Fruit fly (Drosophila melanogaster) whole organism, embryonic: Measurements from ENCODE around the gene GIIIspla2.

Source experiments
- B-H1 ChIP-seq: fragments of 200-800 bp; sonication (Bioruptor generic); IDR thresholded peaks from 3 replicates; pipeline ENCODE4 v1.3.6; 2022; ENCODE audit warnings: missing biosample characterization, missing genetic modification characterization
- CG10267 ChIP-seq: fragments of 200-800 bp; sonication (Bioruptor generic); optimal IDR thresholded peaks from 2 replicates; lab custom pipeline; 2018; ENCODE audit warnings: missing biosample characterization, mild to moderate bottlenecking, missing genetic modification characterization, moderate library complexity
- CG11398 ChIP-seq: fragments of 200-800 bp; sonication (Bioruptor generic); optimal IDR thresholded peaks from 2 replicates; lab custom pipeline; 2016; ENCODE audit warnings: missing biosample characterization, missing genetic modification characterization
- CG13287 ChIP-seq: fragments of 200-800 bp; sonication (Bioruptor generic); IDR thresholded peaks from 2 replicates; pipeline ENCODE4 v1.3.6; 2022; ENCODE audit warnings: missing biosample characterization, missing genetic modification characterization; ENCODE audit not compliant: partially characterized antibody
- CG14441 ChIP-seq: fragments of 200-800 bp; sonication (Bioruptor generic); IDR thresholded peaks from 2 replicates; pipeline ENCODE4 v1.3.6; 2022; ENCODE audit warnings: missing biosample characterization, missing genetic modification characterization
- CG16815 ChIP-seq: fragments of 200-800 bp; sonication (Bioruptor generic); optimal IDR thresholded peaks from 3 replicates; lab custom pipeline; 2017; ENCODE audit warnings: missing biosample characterization, mild to moderate bottlenecking, missing genetic modification characterization
- CG17359 ChIP-seq: fragments of 200-800 bp; sonication (Bioruptor generic); optimal IDR thresholded peaks from 3 replicates; lab custom pipeline; 2018; ENCODE audit warnings: missing biosample characterization, mild to moderate bottlenecking, missing genetic modification characterization, moderate library complexity
- CG17829 ChIP-seq: fragments of 200-800 bp; optimal IDR thresholded peaks from 2 replicates; lab custom pipeline; 2019; ENCODE audit warnings: missing biosample characterization, mild to moderate bottlenecking, missing genetic modification characterization, moderate library complexity
- CG2202 ChIP-seq: fragments of 200-800 bp; sonication (Bioruptor generic); optimal IDR thresholded peaks from 2 replicates; lab custom pipeline; 2018; ENCODE audit warnings: missing biosample characterization, mild to moderate bottlenecking, missing genetic modification characterization
- CG30403 ChIP-seq: fragments of 200-800 bp; sonication (Bioruptor generic); optimal IDR thresholded peaks from 3 replicates; lab custom pipeline; 2016; ENCODE audit warnings: missing biosample characterization, missing genetic modification characterization
- CG30431 ChIP-seq: fragments of 200-800 bp; sonication (Bioruptor generic); optimal IDR thresholded peaks from 2 replicates; lab custom pipeline; 2017; ENCODE audit warnings: missing biosample characterization, missing genetic modification characterization
- CG3163 ChIP-seq: fragments of 200-800 bp; sonication (Bioruptor generic); optimal IDR thresholded peaks from 3 replicates; lab custom pipeline; 2016; ENCODE audit warnings: missing biosample characterization, missing genetic modification characterization
- CG33557 ChIP-seq: fragments of 200-800 bp; sonication (Bioruptor generic); optimal IDR thresholded peaks from 2 replicates; lab custom pipeline; 2019; ENCODE audit warnings: missing biosample characterization, mild to moderate bottlenecking, missing genetic modification characterization, moderate library complexity
- CG34376 ChIP-seq: fragments of 200-800 bp; sonication (Bioruptor generic); optimal IDR thresholded peaks from 2 replicates; lab custom pipeline; 2018; ENCODE audit warnings: missing biosample characterization, mild to moderate bottlenecking, missing genetic modification characterization
- CG3726 ChIP-seq: fragments of 200-800 bp; sonication (Bioruptor generic); IDR thresholded peaks from 3 replicates; pipeline ENCODE4, ENCODE4 v1.3.6; 2022; ENCODE audit warnings: missing biosample characterization, missing genetic modification characterization
- CG3838 ChIP-seq: fragments of 200-800 bp; sonication (Bioruptor generic); optimal IDR thresholded peaks from 3 replicates; lab custom pipeline; 2016; ENCODE audit warnings: missing biosample characterization, missing genetic modification characterization
- CG4360 ChIP-seq: fragments of 200-800 bp; sonication (Bioruptor generic); IDR thresholded peaks from 2 replicates; pipeline ENCODE4 v1.3.6; 2022; ENCODE audit warnings: missing biosample characterization, missing genetic modification characterization
- CG5180 ChIP-seq: fragments of 200-800 bp; sonication (Bioruptor generic); optimal IDR thresholded peaks from 3 replicates; lab custom pipeline; 2017; ENCODE audit warnings: missing biosample characterization, missing genetic modification characterization, mild to moderate bottlenecking, moderate library complexity, missing genetic modification reagents
- CG5245 ChIP-seq: fragments of 200-800 bp; sonication (Bioruptor generic); optimal IDR thresholded peaks from 3 replicates; lab custom pipeline; 2016; ENCODE audit warnings: missing biosample characterization, missing genetic modification characterization
- CG7928 ChIP-seq: fragments of 200-800 bp; sonication (Bioruptor generic); optimal IDR thresholded peaks from 2 replicates; lab custom pipeline; 2017; ENCODE audit warnings: missing biosample characterization, mild to moderate bottlenecking, missing genetic modification characterization
- CG8944 ChIP-seq: fragments of 200-800 bp; sonication (Bioruptor generic); optimal IDR thresholded peaks from 3 replicates; lab custom pipeline; 2016; ENCODE audit warnings: missing biosample characterization, missing genetic modification characterization
- CG9727 ChIP-seq: fragments of 200-800 bp; sonication (Bioruptor generic); optimal IDR thresholded peaks from 3 replicates; lab custom pipeline; 2017; ENCODE audit warnings: missing biosample characterization, mild to moderate bottlenecking, missing genetic modification characterization
- D ChIP-seq, 2 experiments: fragments of 200-800 bp in 1 of 2; fragments of >200 bp in 1 of 2; sonication (Bioruptor generic) in 1 of 2; optimal IDR thresholded peaks; 2 replicates in 1 of 2; 3 replicates in 1 of 2; lab custom pipeline; 2017; ENCODE audit warnings: mild to moderate bottlenecking in 1 of 2, missing biosample characterization in 1 of 2, missing genetic modification characterization in 1 of 2, missing genetic modification reagents in 1 of 2
- Drgx ChIP-seq: fragments of 200-800 bp; sonication (Bioruptor generic); IDR thresholded peaks from 2 replicates; pipeline ENCODE4 v1.3.6; 2022; ENCODE audit warnings: missing biosample characterization, missing genetic modification characterization
- Hr51 ChIP-seq, 2 experiments: fragments of 200-800 bp; sonication (Bioruptor generic); optimal IDR thresholded peaks; 2 replicates in 1 of 2; 3 replicates in 1 of 2; lab custom pipeline; 2016 to 2018; ENCODE audit warnings: missing biosample characterization in 2 of 2, missing genetic modification characterization in 2 of 2, mild to moderate bottlenecking in 1 of 2, moderate library complexity in 1 of 2
- MBD-R2 ChIP-seq: fragments of 200-800 bp; sonication (Bioruptor generic); IDR thresholded peaks from 2 replicates; pipeline ENCODE4 v1.3.6; 2022; ENCODE audit warnings: missing biosample characterization, missing genetic modification characterization
- Max ChIP-seq: fragments of 200-800 bp; sonication (Bioruptor generic); optimal IDR thresholded peaks from 2 replicates; lab custom pipeline; 2016; ENCODE audit warnings: missing biosample characterization, mild to moderate bottlenecking, missing genetic modification characterization
- Myb ChIP-seq: fragments of 200-800 bp; sonication (Bioruptor generic); optimal IDR thresholded peaks from 2 replicates; lab custom pipeline; 2016; ENCODE audit warnings: missing biosample characterization, missing genetic modification characterization
- Sox100B ChIP-seq: fragments of 200-800 bp; sonication (Bioruptor generic); optimal IDR thresholded peaks from 3 replicates; lab custom pipeline; 2018; ENCODE audit warnings: missing biosample characterization, mild to moderate bottlenecking, missing genetic modification characterization
- Taf1 ChIP-seq: fragments of 200-800 bp; sonication (Bioruptor generic); IDR thresholded peaks from 2 replicates; pipeline ENCODE4 v1.3.6; 2022; ENCODE audit warnings: missing biosample characterization, missing genetic modification characterization
- az2 ChIP-seq: fragments of 200-800 bp; sonication (Bioruptor generic); optimal IDR thresholded peaks from 3 replicates; lab custom pipeline; 2016; ENCODE audit warnings: missing biosample characterization, missing genetic modification characterization
- btn ChIP-seq: fragments of 200-800 bp; sonication (Bioruptor generic); optimal IDR thresholded peaks from 2 replicates; lab custom pipeline; 2016; ENCODE audit warnings: missing biosample characterization, missing genetic modification characterization
- cad ChIP-seq: fragments of >200 bp; optimal IDR thresholded peaks from 2 replicates; lab custom pipeline; 2017; ENCODE audit warnings: missing biosample characterization, missing genetic modification characterization
- cato ChIP-seq: fragments of 200-800 bp; sonication (Bioruptor generic); optimal IDR thresholded peaks from 2 replicates; lab custom pipeline; 2016; ENCODE audit warnings: missing biosample characterization, missing genetic modification characterization, borderline replicate concordance
- dati ChIP-seq: fragments of 200-800 bp; sonication (Bioruptor generic); IDR thresholded peaks from 2 replicates; pipeline ENCODE4 v1.3.6; 2022; ENCODE audit warnings: missing biosample characterization, missing genetic modification characterization
- dmrt11E ChIP-seq: fragments of 200-800 bp; sonication (Bioruptor generic); optimal IDR thresholded peaks from 3 replicates; lab custom pipeline; 2018; ENCODE audit warnings: missing biosample characterization, mild to moderate bottlenecking, missing genetic modification characterization, moderate library complexity
- dmrt99B ChIP-seq: fragments of 200-800 bp; sonication (Bioruptor generic); optimal IDR thresholded peaks from 2 replicates; lab custom pipeline; 2018; ENCODE audit warnings: missing biosample characterization, mild to moderate bottlenecking, missing genetic modification characterization, moderate library complexity
- exex ChIP-seq: fragments of 200-800 bp; sonication (Bioruptor generic); optimal IDR thresholded peaks from 4 replicates; lab custom pipeline; 2018; ENCODE audit warnings: missing biosample characterization, mild to moderate bottlenecking, missing genetic modification characterization, moderate library complexity
- gce ChIP-seq: fragments of 200-800 bp; sonication (Bioruptor generic); IDR thresholded peaks from 3 replicates; pipeline ENCODE4 v1.3.6; 2022; ENCODE audit warnings: missing biosample characterization, missing genetic modification characterization
- gcm ChIP-seq: fragments of 200-800 bp; sonication (Bioruptor generic); optimal IDR thresholded peaks from 2 replicates; lab custom pipeline; 2019; ENCODE audit warnings: missing biosample characterization, mild to moderate bottlenecking, missing genetic modification characterization, moderate library complexity
- gsb-n ChIP-seq: fragments of 200-800 bp; sonication (Bioruptor generic); optimal IDR thresholded peaks from 3 replicates; lab custom pipeline; 2018; ENCODE audit warnings: missing biosample characterization, mild to moderate bottlenecking, missing genetic modification characterization
- ham ChIP-seq: fragments of 200-800 bp; sonication (Bioruptor generic); IDR thresholded peaks from 2 replicates; pipeline ENCODE4 v1.3.6; 2022; ENCODE audit warnings: missing biosample characterization, missing genetic modification characterization
- ind ChIP-seq: fragments of 200-800 bp; sonication (Bioruptor generic); optimal IDR thresholded peaks from 3 replicates; lab custom pipeline; 2016; ENCODE audit warnings: missing biosample characterization, missing genetic modification characterization
- jigr1 ChIP-seq: fragments of 200-800 bp; sonication (Bioruptor generic); IDR thresholded peaks from 3 replicates; pipeline ENCODE4 v1.3.6; 2022; ENCODE audit warnings: missing biosample characterization, missing genetic modification characterization
- lab ChIP-seq: fragments of 200-800 bp; sonication (Bioruptor generic); optimal IDR thresholded peaks from 3 replicates; lab custom pipeline; 2017; ENCODE audit warnings: missing biosample characterization, missing genetic modification characterization, mild to moderate bottlenecking, moderate library complexity, missing genetic modification reagents
- onecut ChIP-seq: fragments of 200-800 bp; sonication (Bioruptor generic); IDR thresholded peaks from 2 replicates; pipeline ENCODE4 v1.3.6; 2022; ENCODE audit warnings: missing biosample characterization, missing genetic modification characterization
- row ChIP-seq: fragments of 200-800 bp; sonication (Bioruptor generic); IDR thresholded peaks from 3 replicates; pipeline ENCODE4 v1.3.6; 2022; ENCODE audit warnings: missing biosample characterization, missing genetic modification characterization
- schlank ChIP-seq: fragments of 200-800 bp; sonication (Bioruptor generic); optimal IDR thresholded peaks from 2 replicates; lab custom pipeline; 2018; ENCODE audit warnings: missing biosample characterization, mild to moderate bottlenecking, missing genetic modification characterization
- ssp ChIP-seq: fragments of 200-800 bp; sonication (Bioruptor generic); IDR thresholded peaks from 2 replicates; pipeline ENCODE4 v1.3.6; 2022; ENCODE audit warnings: missing biosample characterization, missing genetic modification characterization
- zf30C ChIP-seq: fragments of 200-800 bp; sonication (Bioruptor generic); optimal IDR thresholded peaks from 3 replicates; lab custom pipeline; 2018; ENCODE audit warnings: missing biosample characterization, mild to moderate bottlenecking, missing genetic modification characterization
- zfh2 ChIP-seq: fragments of 200-800 bp; sonication (Bioruptor generic); optimal IDR thresholded peaks from 2 replicates; lab custom pipeline; 2016; ENCODE audit warnings: missing biosample characterization, missing genetic modification characterization

The GIIIspla2 gene

DNA sequence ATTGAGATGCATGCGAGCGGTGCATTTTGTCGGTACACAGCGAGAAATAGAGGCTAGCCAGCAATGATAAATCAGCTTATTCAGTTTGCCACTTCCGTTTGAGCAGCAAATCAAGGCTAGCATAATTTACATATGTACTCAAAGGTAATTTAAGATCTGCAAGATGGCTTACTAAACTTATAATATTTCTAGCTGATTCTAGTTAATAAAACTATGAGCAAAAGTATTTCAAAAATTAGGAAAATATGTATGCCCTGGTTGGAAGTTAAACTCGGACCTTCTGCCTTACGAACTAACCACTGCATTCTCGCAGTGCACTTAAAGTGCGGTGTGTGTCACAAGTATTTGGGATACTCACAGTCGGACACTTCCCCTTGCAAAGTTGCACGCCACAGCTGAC is 34.6 kb upstream of the GIIIspla2 start:
- TF ChIP-seq dati (GFP tag; lab: Robert Waterston, UW) (no peak), ham (GFP tag; lab: Robert Waterston, UW) (no peak), CG11398 (GFP tag; lab: Kevin White, UChicago) (no peak), az2 (peak; percentile 2), CG10267 (tag; lab: Kevin White, UChicago) (peak; percentile 21), onecut (GFP tag; lab: Robert Waterston, UW) (no peak), jigr1 (GFP tag; lab: Robert Waterston, UW) (no peak), CG34376 (no peak), CG33557 (GFP tag; lab: Kevin White, UChicago) (peak; percentile 2), exex (tag; lab: Kevin White, UChicago) (no peak), D (optimal IDR thresholded peaks at IDR 0.05; lab: Kevin White, UChicago) (no peak), D (GFP tag; optimal IDR thresholded peaks at IDR 0.05; lab: Kevin White, UChicago) (peak; percentile 28), CG14441 (GFP tag; lab: Robert Waterston, UW) (no peak), Drgx (GFP tag; lab: Robert Waterston, UW) (peak; percentile 70), btn (GFP tag; lab: Kevin White, UChicago) (no peak), CG7928 (GFP tag; lab: Kevin White, UChicago) (no peak), dmrt99B (tag; lab: Kevin White, UChicago) (peak; percentile 26), Max (GFP tag; lab: Kevin White, UChicago) (no peak), Hr51 (GFP tag; optimal IDR thresholded peaks at IDR 0.05; lab: Kevin White, UChicago) (no peak), Myb (GFP tag; lab: Kevin White, UChicago) (no peak), ssp (GFP tag; lab: Robert Waterston, UW) (no peak), CG30431 (GFP tag; lab: Kevin White, UChicago) (no peak), CG16815 (GFP tag; lab: Kevin White, UChicago) (no peak), ind (no peak), CG17829 (tag; lab: Kevin White, UChicago) (peak; percentile 34), zf30C (GFP tag; lab: Kevin White, UChicago) (peak; percentile 32), CG5245 (no peak), CG4360 (GFP tag; lab: Robert Waterston, UW) (no peak), CG9727 (peak; percentile 40), CG3726 (no peak), CG2202 (tag; lab: Kevin White, UChicago) (no peak), dmrt11E (tag; lab: Kevin White, UChicago) (peak; percentile 31), schlank (tag; lab: Kevin White, UChicago) (no peak), MBD-R2 (GFP tag; lab: Robert Waterston, UW) (no peak), CG30403 (GFP tag; lab: Kevin White, UChicago) (peak; percentile 15), gsb-n (tag; lab: Kevin White, UChicago) (no peak), zfh2 (GFP tag; lab: Kevin White, UChicago) (no peak), B-H1 (GFP tag; lab: Robert Waterston, UW) (no peak), CG13287 (GFP tag; lab: Robert Waterston, UW) (no peak), cato (GFP tag; lab: Kevin White, UChicago) (no peak), cad (GFP tag; lab: Kevin White, UChicago) (no peak), CG3838 (GFP tag; lab: Kevin White, UChicago) (no peak), CG5180 (GFP tag; lab: Kevin White, UChicago) (no peak), lab (GFP tag; lab: Kevin White, UChicago) (no peak), Taf1 (GFP tag; lab: Robert Waterston, UW) (no peak), CG8944 (GFP tag; lab: Kevin White, UChicago) (no peak), Sox100B (GFP tag; lab: Kevin White, UChicago) (peak; percentile 18), row (peak; percentile 21; the same call in 1 of the 3 replicates), CG17359 (tag; lab: Kevin White, UChicago) (no peak), gce (GFP tag; lab: Robert Waterston, UW) (no peak), gcm (GFP tag; lab: Kevin White, UChicago) (no peak), CG3163 (GFP tag; lab: Kevin White, UChicago) (no peak)
